Fruit fly (Drosophila melanogaster) whole organism, embryonic: ENCODE data around the gene Plap.

ENCODE experiments used
- ATbp ChIP-seq: fragments of 200-800 bp; sonication (Bioruptor generic); optimal IDR thresholded peaks from 2 replicates; lab custom pipeline; 2017; ENCODE audit warnings: missing biosample characterization, mild to moderate bottlenecking, missing genetic modification characterization, missing genetic modification reagents
- Antp ChIP-seq: fragments of 200-800 bp; sonication (Bioruptor generic); optimal IDR thresholded peaks from 3 replicates; lab custom pipeline; 2016; ENCODE audit warnings: missing biosample characterization, missing genetic modification characterization
- Bteb2 ChIP-seq: fragments of 200-800 bp; sonication (Bioruptor generic); optimal IDR thresholded peaks from 2 replicates; lab custom pipeline; 2016; ENCODE audit warnings: missing biosample characterization, missing genetic modification characterization
- CG10654 ChIP-seq: fragments of 200-800 bp; sonication (Bioruptor generic); optimal IDR thresholded peaks from 2 replicates; lab custom pipeline; 2016; ENCODE audit warnings: missing biosample characterization, missing genetic modification characterization
- CG12155 ChIP-seq: fragments of 200-800 bp; sonication (Bioruptor generic); optimal IDR thresholded peaks from 3 replicates; lab custom pipeline; 2016; ENCODE audit warnings: missing biosample characterization, missing genetic modification characterization
- CG12659 ChIP-seq: fragments of 200-800 bp; sonication (Bioruptor generic); optimal IDR thresholded peaks from 3 replicates; lab custom pipeline; 2017; ENCODE audit warnings: mild to moderate bottlenecking, missing biosample characterization, missing genetic modification reagents, missing genetic modification characterization
- CG13287 ChIP-seq: fragments of 200-800 bp; sonication (Bioruptor generic); IDR thresholded peaks from 2 replicates; pipeline ENCODE4 v1.3.6; 2022; ENCODE audit warnings: missing biosample characterization, missing genetic modification characterization; ENCODE audit not compliant: partially characterized antibody
- CG1529 ChIP-seq: fragments of 200-800 bp; sonication (Bioruptor generic); optimal IDR thresholded peaks from 3 replicates; lab custom pipeline; 2018; ENCODE audit warnings: missing biosample characterization, missing genetic modification characterization
- CG1603 ChIP-seq: fragments of 200-800 bp; sonication (Bioruptor generic); optimal IDR thresholded peaks from 2 replicates; lab custom pipeline; 2019; ENCODE audit warnings: missing biosample characterization, mild to moderate bottlenecking, missing genetic modification characterization, moderate library complexity
- CG2129 ChIP-seq: fragments of 200-800 bp; sonication (Bioruptor generic); IDR thresholded peaks from 2 replicates; pipeline ENCODE4 v1.3.6; 2022; ENCODE audit warnings: missing biosample characterization, missing genetic modification characterization; ENCODE audit not compliant: partially characterized antibody
- CG3726 ChIP-seq: fragments of 200-800 bp; sonication (Bioruptor generic); IDR thresholded peaks from 3 replicates; pipeline ENCODE4, ENCODE4 v1.3.6; 2022; ENCODE audit warnings: missing biosample characterization, missing genetic modification characterization
- CG4730 ChIP-seq: fragments of 200-800 bp; sonication (Bioruptor generic); IDR thresholded peaks from 2 replicates; pipeline ENCODE4 v1.3.6; 2022; ENCODE audit warnings: missing biosample characterization, missing genetic modification characterization
- CG4820 ChIP-seq: fragments of 200-800 bp; sonication (Bioruptor generic); optimal IDR thresholded peaks from 3 replicates; lab custom pipeline; 2016; ENCODE audit warnings: missing biosample characterization, missing genetic modification characterization
- CG5245 ChIP-seq: fragments of 200-800 bp; sonication (Bioruptor generic); optimal IDR thresholded peaks from 3 replicates; lab custom pipeline; 2016; ENCODE audit warnings: missing biosample characterization, missing genetic modification characterization
- CG6175 ChIP-seq: fragments of 200-800 bp; sonication (Bioruptor generic); IDR thresholded peaks from 3 replicates; pipeline ENCODE4 v1.3.6; 2022; ENCODE audit warnings: missing biosample characterization, missing genetic modification characterization
- CG6683 ChIP-seq: fragments of 200-800 bp; sonication (Bioruptor generic); optimal IDR thresholded peaks from 2 replicates; lab custom pipeline; 2017; ENCODE audit warnings: missing biosample characterization, mild to moderate bottlenecking, missing genetic modification characterization, missing genetic modification reagents
- CG7357 ChIP-seq: fragments of 200-800 bp; sonication (Bioruptor generic); IDR thresholded peaks from 3 replicates; pipeline ENCODE4 v1.3.6; 2022; ENCODE audit warnings: missing biosample characterization, missing genetic modification characterization
- CG7786 ChIP-seq: fragments of 200-800 bp; sonication (Bioruptor generic); optimal IDR thresholded peaks from 2 replicates; lab custom pipeline; 2016; ENCODE audit warnings: missing biosample characterization, missing genetic modification characterization
- CG8388 ChIP-seq: fragments of 200-800 bp; sonication (Bioruptor generic); optimal IDR thresholded peaks from 2 replicates; lab custom pipeline; 2019; ENCODE audit warnings: missing biosample characterization, mild to moderate bottlenecking, missing genetic modification characterization, moderate library complexity
- CrebB ChIP-seq: fragments of 200-800 bp; sonication (Bioruptor generic); optimal IDR thresholded peaks from 3 replicates; lab custom pipeline; 2018; ENCODE audit warnings: missing biosample characterization, mild to moderate bottlenecking, missing genetic modification characterization
- D ChIP-seq, 2 experiments: fragments of 200-800 bp in 1 of 2; fragments of >200 bp in 1 of 2; sonication (Bioruptor generic) in 1 of 2; optimal IDR thresholded peaks; 2 replicates in 1 of 2; 3 replicates in 1 of 2; lab custom pipeline; 2017; ENCODE audit warnings: mild to moderate bottlenecking in 1 of 2, missing biosample characterization in 1 of 2, missing genetic modification characterization in 1 of 2, missing genetic modification reagents in 1 of 2
- D19B ChIP-seq: fragments of 200-800 bp; sonication (Bioruptor generic); optimal IDR thresholded peaks from 2 replicates; lab custom pipeline; 2017; ENCODE audit warnings: missing biosample characterization, mild to moderate bottlenecking, missing genetic modification characterization
- Dfd ChIP-seq, 2 experiments: fragments of >200 bp; optimal IDR thresholded peaks; 2 replicates each; lab custom pipeline; 2017; ENCODE audit warnings: missing biosample characterization in 2 of 2, missing genetic modification characterization in 2 of 2
- Dp ChIP-seq: fragments of 200-800 bp; sonication (Bioruptor generic); optimal IDR thresholded peaks from 2 replicates; lab custom pipeline; 2018; ENCODE audit warnings: missing biosample characterization, mild to moderate bottlenecking, missing genetic modification characterization, moderate library complexity
- HHEX ChIP-seq: fragments of 200-800 bp; sonication (Bioruptor generic); optimal IDR thresholded peaks from 3 replicates; lab custom pipeline; 2017; ENCODE audit warnings: missing biosample characterization, mild to moderate bottlenecking, missing genetic modification characterization, missing genetic modification reagents
- HLH54F ChIP-seq: fragments of 200-800 bp; sonication (Bioruptor generic); optimal IDR thresholded peaks from 3 replicates; lab custom pipeline; 2016; ENCODE audit warnings: missing biosample characterization, missing genetic modification characterization
- HLHmδ ChIP-seq: fragments of 200-800 bp; sonication (Bioruptor generic); optimal IDR thresholded peaks from 2 replicates; lab custom pipeline; 2018; ENCODE audit warnings: missing biosample characterization, mild to moderate bottlenecking, missing genetic modification characterization, moderate library complexity
- NC2α ChIP-seq: fragments of 200-800 bp; sonication (Bioruptor generic); optimal IDR thresholded peaks from 2 replicates; lab custom pipeline; 2016; ENCODE audit warnings: missing biosample characterization, missing genetic modification characterization
- Sin3A ChIP-seq: fragments of >200 bp; optimal IDR thresholded peaks from 2 replicates; lab custom pipeline; 2018
- abd-A ChIP-seq: fragments of 200-800 bp; sonication (Bioruptor generic); optimal IDR thresholded peaks from 3 replicates; lab custom pipeline; 2019; ENCODE audit warnings: missing biosample characterization, mild to moderate bottlenecking, missing genetic modification characterization, moderate library complexity
- bcd ChIP-seq: fragments of 200-800 bp; sonication (Bioruptor generic); optimal IDR thresholded peaks from 2 replicates; lab custom pipeline; 2017; ENCODE audit warnings: missing biosample characterization, mild to moderate bottlenecking, missing genetic modification characterization
- bigmax ChIP-seq: fragments of 200-800 bp; sonication (Bioruptor generic); optimal IDR thresholded peaks from 2 replicates; lab custom pipeline; 2018; ENCODE audit warnings: missing biosample characterization, mild to moderate bottlenecking, missing genetic modification characterization
- btn ChIP-seq: fragments of 200-800 bp; sonication (Bioruptor generic); optimal IDR thresholded peaks from 2 replicates; lab custom pipeline; 2016; ENCODE audit warnings: missing biosample characterization, missing genetic modification characterization
- chif ChIP-seq, 2 experiments: fragments of 200-800 bp; sonication (Bioruptor generic); optimal IDR thresholded peaks; 3 replicates each; lab custom pipeline; 2016; ENCODE audit warnings: missing biosample characterization in 2 of 2, missing genetic modification characterization in 2 of 2
- dati ChIP-seq: fragments of 200-800 bp; sonication (Bioruptor generic); IDR thresholded peaks from 2 replicates; pipeline ENCODE4 v1.3.6; 2022; ENCODE audit warnings: missing biosample characterization, missing genetic modification characterization
- en ChIP-seq: fragments of 200-800 bp; sonication (Bioruptor generic); optimal IDR thresholded peaks from 2 replicates; lab custom pipeline; 2016; ENCODE audit warnings: missing biosample characterization, missing genetic modification characterization
- gsb-n ChIP-seq: fragments of 200-800 bp; sonication (Bioruptor generic); optimal IDR thresholded peaks from 3 replicates; lab custom pipeline; 2018; ENCODE audit warnings: missing biosample characterization, mild to moderate bottlenecking, missing genetic modification characterization
- her ChIP-seq: fragments of 200-800 bp; sonication (Bioruptor generic); optimal IDR thresholded peaks from 2 replicates; lab custom pipeline; 2016; ENCODE audit warnings: missing biosample characterization, missing genetic modification characterization
- lbe ChIP-seq: fragments of 200-800 bp; sonication (Bioruptor generic); optimal IDR thresholded peaks from 2 replicates; lab custom pipeline; 2016; ENCODE audit warnings: missing biosample characterization, mild to moderate bottlenecking, missing genetic modification characterization
- maf-S ChIP-seq: fragments of 200-800 bp; sonication (Bioruptor generic); optimal IDR thresholded peaks from 2 replicates; lab custom pipeline; 2016; ENCODE audit warnings: missing biosample characterization, missing genetic modification characterization
- oc ChIP-seq: fragments of 200-800 bp; sonication (Bioruptor generic); optimal IDR thresholded peaks from 2 replicates; lab custom pipeline; 2018; ENCODE audit warnings: missing biosample characterization, mild to moderate bottlenecking, missing genetic modification characterization, moderate library complexity
- odd ChIP-seq: fragments of 200-800 bp; sonication (Bioruptor generic); optimal IDR thresholded peaks from 2 replicates; lab custom pipeline; 2017; ENCODE audit warnings: missing biosample characterization, mild to moderate bottlenecking, missing genetic modification characterization
- sc ChIP-seq, 3 experiments: fragments of >200 bp in 2 of 3; fragments of 200-800 bp in 1 of 3; sonication (Bioruptor generic) in 1 of 3; optimal IDR thresholded peaks; 2 replicates in 2 of 3; 3 replicates in 1 of 3; lab custom pipeline; 2017; ENCODE audit warnings: mild to moderate bottlenecking in 1 of 3, missing biosample characterization in 1 of 3, missing genetic modification characterization in 1 of 3, missing genetic modification reagents in 1 of 3
- sens ChIP-seq: fragments of 200-800 bp; sonication (Bioruptor generic); peaks from one replicate; lab custom pipeline; 2016; ENCODE audit warnings: missing biosample characterization, missing genetic modification characterization
- sob ChIP-seq: fragments of 200-800 bp; sonication (Bioruptor generic); IDR thresholded peaks from 2 replicates; pipeline ENCODE4 v1.3.6; 2022; ENCODE audit warnings: missing biosample characterization, missing genetic modification characterization
- trem ChIP-seq: fragments of 200-800 bp; optimal IDR thresholded peaks from 3 replicates; lab custom pipeline; 2019; ENCODE audit warnings: missing biosample characterization, mild to moderate bottlenecking, missing genetic modification characterization, moderate library complexity
- tup ChIP-seq: fragments of 200-800 bp; sonication (Bioruptor generic); optimal IDR thresholded peaks from 2 replicates; lab custom pipeline; 2016; ENCODE audit warnings: missing biosample characterization, mild to moderate bottlenecking, missing genetic modification characterization, moderate library complexity
- tx ChIP-seq: fragments of 200-800 bp; sonication (Bioruptor generic); optimal IDR thresholded peaks from 2 replicates; lab custom pipeline; 2016; ENCODE audit warnings: missing biosample characterization, missing genetic modification characterization
- usp ChIP-seq: fragments of >200 bp; optimal IDR thresholded peaks from 2 replicates; lab custom pipeline; 2017; ENCODE audit warnings: missing biosample characterization, missing genetic modification characterization
- zen2 ChIP-seq: fragments of 200-800 bp; sonication (Bioruptor generic); IDR thresholded peaks from 3 replicates; pipeline ENCODE4 v1.3.6; 2022; ENCODE audit warnings: missing biosample characterization, missing genetic modification characterization; ENCODE audit not compliant: partially characterized antibody

Plap gene

DNA sequence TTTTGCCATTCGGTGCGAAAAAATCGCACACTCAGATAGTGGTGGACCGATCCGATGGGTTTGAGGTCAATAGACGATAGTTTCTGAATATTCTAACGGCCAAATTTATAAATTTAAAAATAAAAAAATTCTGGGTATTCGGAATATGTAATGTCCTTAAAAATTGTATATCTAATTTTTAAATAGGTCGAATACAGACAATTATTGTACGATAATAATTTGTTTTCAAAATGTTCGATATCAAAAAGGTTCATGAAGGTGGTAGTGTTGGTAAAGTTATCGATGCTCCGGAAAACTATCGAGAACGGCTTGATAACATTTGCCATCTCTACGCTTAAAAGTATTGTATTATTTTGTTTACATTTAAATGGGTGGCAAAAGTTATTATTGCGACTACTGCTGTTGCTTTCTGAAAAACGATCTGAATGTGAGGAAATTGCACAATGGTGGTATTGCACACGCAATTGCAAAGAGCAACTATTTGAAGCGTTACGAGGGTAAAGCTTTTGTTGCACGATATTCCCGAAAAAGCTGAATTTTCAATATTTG, at the start of gene Plap, which contains the start of gene CG31922 (continued):
- TF ChIP-seq CG12659 (peak; percentile 82), CG4820 (GFP tag; lab: Kevin White, UChicago) (peak; percentile 56), abd-A (tag; lab: Kevin White, UChicago) (no peak), zen2 (peak; percentile 73; the same call in 2 of the 3 replicates), HHEX (peak; percentile 3), CG1603 (tag; lab: Kevin White, UChicago) (no peak), HLH54F (GFP tag; lab: Kevin White, UChicago) (peak; percentile 75), D (optimal IDR thresholded peaks at IDR 0.05; lab: Kevin White, UChicago) (no peak), D (GFP tag; optimal IDR thresholded peaks at IDR 0.05; lab: Kevin White, UChicago) (peak; percentile 28), ATbp (GFP tag; lab: Kevin White, UChicago) (no peak), CG6683 (no peak), sens (GFP tag; lab: Kevin White, UChicago) (peak; percentile 92), btn (GFP tag; lab: Kevin White, UChicago) (no peak), en (no peak), bcd (GFP tag; lab: Kevin White, UChicago) (peak; percentile 63), CG7357 (GFP tag; lab: Robert Waterston, UW) (no peak), sc (optimal IDR thresholded peaks at IDR 0.05; lab: Kevin White, UChicago) (no peak), sc (GFP tag; optimal IDR thresholded peaks at IDR 0.05; lab: Kevin White, UChicago) (no peak), HLHmδ (no peak), trem (peak; percentile 86), CG1529 (no peak), D19B (GFP tag; lab: Kevin White, UChicago) (no peak), lbe (GFP tag; lab: Kevin White, UChicago) (peak; percentile 71), CrebB (tag; lab: Kevin White, UChicago) (peak; percentile 32), CG12155 (peak; percentile 80), Antp (GFP tag; lab: Kevin White, UChicago) (peak; percentile 57), CG5245 (GFP tag; lab: Kevin White, UChicago) (peak; percentile 39), tx (peak; percentile 41), her (GFP tag; lab: Kevin White, UChicago) (peak; percentile 9), CG2129 (peak; percentile 91), sob (peak; percentile 73), CG8388 (peak; percentile 58), odd (no peak), Dfd (GFP tag; optimal IDR thresholded peaks at IDR 0.05; lab: Kevin White, UChicago) (no peak), CG10654 (GFP tag; lab: Kevin White, UChicago) (peak; percentile 50), CG6175 (GFP tag; lab: Robert Waterston, UW) (no peak), usp (GFP tag; lab: Kevin White, UChicago) (no peak), tup (GFP tag; lab: Kevin White, UChicago) (no peak), CG7786 (GFP tag; lab: Kevin White, UChicago) (peak; percentile 67), NC2α (GFP tag; lab: Kevin White, UChicago) (no peak), Dp (GFP tag; lab: Kevin White, UChicago) (peak; percentile 38), CG3726 (GFP tag; lab: Robert Waterston, UW) (no peak), Sin3A (lab: Kevin White, UChicago) (peak; percentile 74), chif (GFP tag; optimal IDR thresholded peaks at IDR 0.05; lab: Kevin White, UChicago) (peak; percentile 34 to 53), CG13287 (GFP tag; lab: Robert Waterston, UW) (peak; percentile 95), gsb-n (tag; lab: Kevin White, UChicago) (no peak), Bteb2 (GFP tag; lab: Kevin White, UChicago) (peak; percentile 56), oc (no peak), bigmax (GFP tag; lab: Kevin White, UChicago) (no peak), dati (GFP tag; lab: Robert Waterston, UW) (no peak), maf-S (peak; percentile 19), CG4730 (GFP tag; lab: Robert Waterston, UW) (0 out of 2 replicates have a peak, but pooled peaks have one; percentile 25)
